Worm (Caenorhabditis elegans): Measurements from ENCODE around the gene C15H9.11.

C15H9.11 gene

ce11 chrX:6103297-6103696, at the start of gene C15H9.11:
C15H9.11 (minus strand) TSS chrX:6103397.
- no peak for TF ChIP-seq tbx-37 (GFP tag; conservative IDR thresholded peaks at IDR 0.05)
- no peak for TF ChIP-seq ceh-13 (GFP tag; optimal IDR thresholded peaks at IDR 0.05)
- no peak for TF ChIP-seq hmbx-1 (tag; optimal IDR thresholded peaks at IDR 0.05)

ce11 chrX:6150949-6151519, 47.8 kb upstream of the C15H9.11 start:
- TF ChIP-seq F13C5.2 (tag; optimal IDR thresholded peaks at IDR 0.05) (peak; percentile 40), hmg-4 (GFP tag; optimal IDR thresholded peaks at IDR 0.05) (peak; percentile 43), ama-1 (optimal IDR thresholded peaks at IDR 0.05) (no peak), scrt-1 (GFP tag; IDR thresholded peaks at IDR 0.05) (0 out of 2 replicates have a peak, but pooled peaks have one; percentile 47), sea-1 (GFP tag; conservative IDR thresholded peaks at IDR 0.05) (0 out of 2 replicates have a peak, but pooled peaks have one; percentile 28), hnd-1 (tag; optimal IDR thresholded peaks at IDR 0.05) (no peak), tbx-11 (GFP tag; IDR thresholded peaks at IDR 0.05) (no peak)

ce11 chrX:6150449-6150848, 47.3 kb upstream of the C15H9.11 start, which contains the start of gene tag-275:
tag-275 (minus strand) TSS chrX:6150549.
- TF ChIP-seq B0310.2 (tag; optimal IDR thresholded peaks at IDR 0.05) = no peak
- TF ChIP-seq sea-1 (GFP tag; conservative IDR thresholded peaks at IDR 0.05) = no peak
- TF ChIP-seq hmg-4 (GFP tag; optimal IDR thresholded peaks at IDR 0.05) = no peak
- no peak for TF ChIP-seq tbx-37 (GFP tag; conservative IDR thresholded peaks at IDR 0.05)
- TF ChIP-seq ama-1 (optimal IDR thresholded peaks at IDR 0.05) = no peak
- TF ChIP-seq ceh-13 (GFP tag; optimal IDR thresholded peaks at IDR 0.05) = no peak
- TF ChIP-seq scrt-1 (GFP tag; IDR thresholded peaks at IDR 0.05) = no peak
- TF ChIP-seq ets-7 (tag; optimal IDR thresholded peaks at IDR 0.05) = no peak
- TF ChIP-seq flt-1 (GFP tag; IDR thresholded peaks at IDR 0.05) = no peak
- no peak for TF ChIP-seq F13C5.2 (tag; optimal IDR thresholded peaks at IDR 0.05)
- TF ChIP-seq tbx-11 (GFP tag; IDR thresholded peaks at IDR 0.05) = no peak
- no peak for TF ChIP-seq tra-4 (tag; optimal IDR thresholded peaks at IDR 0.05)

- no peak for TF ChIP-seq hmbx-1 (tag; optimal IDR thresholded peaks at IDR 0.05)
- TF ChIP-seq tra-4 (tag; optimal IDR thresholded peaks at IDR 0.05) = no peak
- TF ChIP-seq pes-1 (GFP tag; IDR thresholded peaks at IDR 0.05) = no peak
Measured at ce11 chrX:6145921-6146320, 42.7 kb upstream of the C15H9.11 start.

ce11 chrX:6138243-6138642, 35.0 kb upstream of the C15H9.11 start, which contains the start of gene Y72A10A.1:
Y72A10A.1 (minus strand) TSS chrX:6138343.
- TF ChIP-seq aly-1 (tag; optimal IDR thresholded peaks at IDR 0.05) (no peak), hnd-1 (tag; optimal IDR thresholded peaks at IDR 0.05) (no peak), tbx-37 (GFP tag; conservative IDR thresholded peaks at IDR 0.05) (no peak), ama-1 (optimal IDR thresholded peaks at IDR 0.05) (no peak), sea-1 (GFP tag; conservative IDR thresholded peaks at IDR 0.05) (no peak), F13C5.2 (tag; optimal IDR thresholded peaks at IDR 0.05) (no peak), scrt-1 (GFP tag; IDR thresholded peaks at IDR 0.05) (no peak), hmg-4 (GFP tag; optimal IDR thresholded peaks at IDR 0.05) (no peak), flt-1 (GFP tag; IDR thresholded peaks at IDR 0.05) (no peak), hmbx-1 (tag; optimal IDR thresholded peaks at IDR 0.05) (no peak), ets-7 (tag; optimal IDR thresholded peaks at IDR 0.05) (no peak), ceh-36 (tag; optimal IDR thresholded peaks at IDR 0.05) (no peak), pes-1 (GFP tag; IDR thresholded peaks at IDR 0.05) (no peak), tbx-11 (GFP tag; IDR thresholded peaks at IDR 0.05) (no peak), B0310.2 (tag; optimal IDR thresholded peaks at IDR 0.05) (no peak), tra-4 (tag; optimal IDR thresholded peaks at IDR 0.05) (no peak)

ce11 chrX:6134423-6134822, 31.2 kb upstream of the C15H9.11 start:
- TF ChIP-seq F13C5.2 (tag; optimal IDR thresholded peaks at IDR 0.05) = peak; percentile 37
- TF ChIP-seq hmbx-1 (tag; optimal IDR thresholded peaks at IDR 0.05) = no peak
- TF ChIP-seq ceh-36 (tag; optimal IDR thresholded peaks at IDR 0.05) = no peak
- no peak for TF ChIP-seq sea-1 (GFP tag; conservative IDR thresholded peaks at IDR 0.05)
- no peak for TF ChIP-seq pes-1 (GFP tag; IDR thresholded peaks at IDR 0.05)
- TF ChIP-seq hmg-4 (GFP tag; optimal IDR thresholded peaks at IDR 0.05) = peak; percentile 35
- no peak for TF ChIP-seq aly-1 (tag; optimal IDR thresholded peaks at IDR 0.05)
- no peak for TF ChIP-seq scrt-1 (GFP tag; IDR thresholded peaks at IDR 0.05)

- TF ChIP-seq F13C5.2 (tag; optimal IDR thresholded peaks at IDR 0.05) = no peak
- no peak for TF ChIP-seq B0310.2 (tag; optimal IDR thresholded peaks at IDR 0.05)
- TF ChIP-seq hmbx-1 (tag; optimal IDR thresholded peaks at IDR 0.05) = no peak
Measured at ce11 chrX:6129277-6129676, 26.1 kb upstream of the C15H9.11 start.

ce11 chrX:6128773-6129172, 25.6 kb upstream of the C15H9.11 start:
- no peak for TF ChIP-seq hnd-1 (tag; optimal IDR thresholded peaks at IDR 0.05)
- no peak for TF ChIP-seq aly-1 (tag; optimal IDR thresholded peaks at IDR 0.05)
- no peak for TF ChIP-seq hmg-4 (GFP tag; optimal IDR thresholded peaks at IDR 0.05)
- TF ChIP-seq tra-4 (tag; optimal IDR thresholded peaks at IDR 0.05) = no peak
- no peak for TF ChIP-seq ama-1 (optimal IDR thresholded peaks at IDR 0.05)

- no peak for TF ChIP-seq ceh-13 (GFP tag; optimal IDR thresholded peaks at IDR 0.05)
- TF ChIP-seq aly-1 (tag; optimal IDR thresholded peaks at IDR 0.05) = no peak
- peak; percentile 37 for TF ChIP-seq F13C5.2 (tag; optimal IDR thresholded peaks at IDR 0.05)
- no peak for TF ChIP-seq sea-1 (GFP tag; conservative IDR thresholded peaks at IDR 0.05)
- TF ChIP-seq tra-4 (tag; optimal IDR thresholded peaks at IDR 0.05) = no peak
- TF ChIP-seq ets-7 (tag; optimal IDR thresholded peaks at IDR 0.05) = no peak
- TF ChIP-seq hmbx-1 (tag; optimal IDR thresholded peaks at IDR 0.05) = no peak
- no peak for TF ChIP-seq hmg-4 (GFP tag; optimal IDR thresholded peaks at IDR 0.05)
Measured at ce11 chrX:6128225-6128686, 25.1 kb upstream of the C15H9.11 start, which contains the start of gene C15H9.9. C15H9.9 (minus strand) TSS chrX:6128275.

Data from whole organism, early embryonic.